Fruit fly (Drosophila melanogaster) whole organism, adult: ENCODE data around the gene CG5104.
A peak's percentile ranks its signal among the peaks of the same experiment; 100 is the strongest.

Experiments used
- CG11617 ChIP-seq: fragments of 200-800 bp; sonication (Bioruptor generic); optimal IDR thresholded peaks from 2 replicates; lab custom pipeline; 2017; ENCODE audit warnings: mild to moderate bottlenecking, missing biosample characterization, missing genetic modification reagents, missing genetic modification characterization
- CG12768 ChIP-seq: fragments of 200-800 bp; sonication (Bioruptor generic); optimal IDR thresholded peaks from 2 replicates; lab custom pipeline; 2017; ENCODE audit warnings: missing biosample characterization, missing genetic modification characterization, mild to moderate bottlenecking, moderate library complexity, missing genetic modification reagents
- CG14711 ChIP-seq: fragments of 200-800 bp; sonication (Bioruptor generic); optimal IDR thresholded peaks from 2 replicates; lab custom pipeline; 2018; ENCODE audit warnings: missing biosample characterization, mild to moderate bottlenecking, missing genetic modification characterization, moderate library complexity
- CG1620 ChIP-seq: fragments of 200-800 bp; sonication (Bioruptor generic); optimal IDR thresholded peaks from 2 replicates; lab custom pipeline; 2016; ENCODE audit warnings: missing biosample characterization, missing genetic modification characterization
- CG33017 ChIP-seq: fragments of 200-800 bp; sonication (Bioruptor generic); optimal IDR thresholded peaks from 2 replicates; lab custom pipeline; 2018; ENCODE audit warnings: missing biosample characterization, mild to moderate bottlenecking, missing genetic modification characterization, moderate library complexity
- CG5204 ChIP-seq: fragments of 200-800 bp; sonication (Bioruptor generic); optimal IDR thresholded peaks from 2 replicates; lab custom pipeline; 2016; ENCODE audit warnings: missing biosample characterization, missing genetic modification characterization
- CG7045 ChIP-seq: fragments of 200-800 bp; sonication (Bioruptor generic); optimal IDR thresholded peaks from 2 replicates; lab custom pipeline; 2017; ENCODE audit warnings: missing biosample characterization, mild to moderate bottlenecking, missing genetic modification characterization
- CG7101 ChIP-seq: fragments of 200-800 bp; sonication (Bioruptor generic); optimal IDR thresholded peaks from 2 replicates; lab custom pipeline; 2018; ENCODE audit warnings: missing biosample characterization, mild to moderate bottlenecking, missing genetic modification characterization, moderate library complexity
- Clk ChIP-seq: fragments of 200-800 bp; sonication (Bioruptor generic); optimal IDR thresholded peaks from 2 replicates; lab custom pipeline; 2017; ENCODE audit warnings: missing biosample characterization, missing genetic modification characterization
- Crg-1 ChIP-seq: fragments of 200-800 bp; sonication (Bioruptor generic); optimal IDR thresholded peaks from 2 replicates; lab custom pipeline; 2016; ENCODE audit warnings: missing biosample characterization, missing genetic modification characterization
- Hr96 ChIP-seq: fragments of 200-800 bp; sonication (Bioruptor generic); optimal IDR thresholded peaks from 2 replicates; lab custom pipeline; 2016; ENCODE audit warnings: missing biosample characterization, missing genetic modification characterization
- Mnt ChIP-seq: fragments of 200-800 bp; sonication (Bioruptor generic); optimal IDR thresholded peaks from 2 replicates; lab custom pipeline; 2016; ENCODE audit warnings: missing biosample characterization, mild to moderate bottlenecking, missing genetic modification characterization
- bab1 ChIP-seq: fragments of 200-800 bp; sonication (Bioruptor generic); optimal IDR thresholded peaks from 3 replicates; lab custom pipeline; 2019; ENCODE audit warnings: missing biosample characterization, mild to moderate bottlenecking, missing genetic modification characterization, moderate library complexity
- cic ChIP-seq: fragments of 200-800 bp; sonication (Bioruptor generic); optimal IDR thresholded peaks from 2 replicates; lab custom pipeline; 2017; ENCODE audit warnings: missing biosample characterization, mild to moderate bottlenecking, missing genetic modification characterization, moderate library complexity
- cnc ChIP-seq, 2 experiments: fragments of >200 bp; optimal IDR thresholded peaks; 2 replicates each; lab custom pipeline; 2017
- kay ChIP-seq: fragments of 200-800 bp; sonication (Bioruptor generic); peaks from one replicate; lab custom pipeline; 2016; ENCODE audit warnings: missing biosample characterization, missing genetic modification characterization, borderline replicate concordance
- ovo ChIP-seq: fragments of 200-800 bp; sonication (Bioruptor generic); optimal IDR thresholded peaks from 2 replicates; lab custom pipeline; 2016; ENCODE audit warnings: missing biosample characterization, missing genetic modification characterization
- pad ChIP-seq: fragments of 200-800 bp; sonication (Bioruptor generic); optimal IDR thresholded peaks from 3 replicates; lab custom pipeline; 2017; ENCODE audit warnings: missing biosample characterization, missing genetic modification characterization, mild to moderate bottlenecking, moderate library complexity, missing genetic modification reagents
- tj ChIP-seq: fragments of 200-800 bp; sonication (Bioruptor generic); optimal IDR thresholded peaks from 3 replicates; lab custom pipeline; 2017; ENCODE audit warnings: missing biosample characterization, mild to moderate bottlenecking, missing genetic modification characterization, moderate library complexity
- toe ChIP-seq: fragments of 200-800 bp; sonication (Bioruptor generic); optimal IDR thresholded peaks from 2 replicates; lab custom pipeline; 2016; ENCODE audit warnings: missing biosample characterization, missing genetic modification characterization

The CG5104 gene

dm6 chr3L:20516519-20517178 lies 4.2 kb upstream of the CG5104 start:
- TF ChIP-seq ovo (GFP tag; lab: Kevin White, UChicago): peak; percentile 24
- peak; percentile 26 for TF ChIP-seq Clk (GFP tag; lab: Kevin White, UChicago)
- peak; percentile 53 for TF ChIP-seq CG12768 (GFP tag; lab: Kevin White, UChicago)
- no peak for TF ChIP-seq Crg-1 (GFP tag; lab: Kevin White, UChicago)
- TF ChIP-seq CG7045: peak; percentile 63
- TF ChIP-seq CG1620: no peak
- TF ChIP-seq CG14711 (tag; lab: Kevin White, UChicago): peak; percentile 81
- TF ChIP-seq bab1 (GFP tag; lab: Kevin White, UChicago): peak; percentile 34
- peak; percentile 46 for TF ChIP-seq pad (GFP tag; lab: Kevin White, UChicago)
- no peak for TF ChIP-seq CG5204 (GFP tag; lab: Kevin White, UChicago)
- TF ChIP-seq CG33017 (tag; lab: Kevin White, UChicago): peak; percentile 88
- TF ChIP-seq cnc (optimal IDR thresholded peaks at IDR 0.05; lab: Kevin White, UChicago): no peak
- TF ChIP-seq cic (GFP tag; lab: Kevin White, UChicago): peak; percentile 82
- TF ChIP-seq Mnt (GFP tag; lab: Kevin White, UChicago): peak; percentile 70
- no peak for TF ChIP-seq Hr96 (GFP tag; lab: Kevin White, UChicago)
- TF ChIP-seq toe (GFP tag; lab: Kevin White, UChicago): no peak
- TF ChIP-seq kay: peak; percentile 76
- peak; percentile 88 for TF ChIP-seq CG7101
- TF ChIP-seq tj (GFP tag; lab: Kevin White, UChicago): no peak
- peak; percentile 76 for TF ChIP-seq CG11617 (GFP tag; lab: Kevin White, UChicago)

dm6 chr3L:20517179-20517834 lies 3.5 kb upstream of the CG5104 start:
- TF ChIP-seq cnc (optimal IDR thresholded peaks at IDR 0.05; lab: Kevin White, UChicago) (no peak), bab1 (GFP tag; lab: Kevin White, UChicago) (no peak), ovo (GFP tag; lab: Kevin White, UChicago) (no peak), Mnt (GFP tag; lab: Kevin White, UChicago) (peak; percentile 32), CG12768 (GFP tag; lab: Kevin White, UChicago) (no peak), toe (GFP tag; lab: Kevin White, UChicago) (no peak), CG14711 (tag; lab: Kevin White, UChicago) (no peak), kay (no peak), tj (GFP tag; lab: Kevin White, UChicago) (peak; percentile 67), CG7101 (no peak), cic (GFP tag; lab: Kevin White, UChicago) (peak; percentile 51), CG7045 (no peak), Crg-1 (GFP tag; lab: Kevin White, UChicago) (no peak), pad (GFP tag; lab: Kevin White, UChicago) (peak; percentile 2), Hr96 (GFP tag; lab: Kevin White, UChicago) (no peak), CG11617 (GFP tag; lab: Kevin White, UChicago) (no peak), CG5204 (GFP tag; lab: Kevin White, UChicago) (no peak), Clk (GFP tag; lab: Kevin White, UChicago) (no peak), CG1620 (no peak), CG33017 (tag; lab: Kevin White, UChicago) (no peak)

DNA sequence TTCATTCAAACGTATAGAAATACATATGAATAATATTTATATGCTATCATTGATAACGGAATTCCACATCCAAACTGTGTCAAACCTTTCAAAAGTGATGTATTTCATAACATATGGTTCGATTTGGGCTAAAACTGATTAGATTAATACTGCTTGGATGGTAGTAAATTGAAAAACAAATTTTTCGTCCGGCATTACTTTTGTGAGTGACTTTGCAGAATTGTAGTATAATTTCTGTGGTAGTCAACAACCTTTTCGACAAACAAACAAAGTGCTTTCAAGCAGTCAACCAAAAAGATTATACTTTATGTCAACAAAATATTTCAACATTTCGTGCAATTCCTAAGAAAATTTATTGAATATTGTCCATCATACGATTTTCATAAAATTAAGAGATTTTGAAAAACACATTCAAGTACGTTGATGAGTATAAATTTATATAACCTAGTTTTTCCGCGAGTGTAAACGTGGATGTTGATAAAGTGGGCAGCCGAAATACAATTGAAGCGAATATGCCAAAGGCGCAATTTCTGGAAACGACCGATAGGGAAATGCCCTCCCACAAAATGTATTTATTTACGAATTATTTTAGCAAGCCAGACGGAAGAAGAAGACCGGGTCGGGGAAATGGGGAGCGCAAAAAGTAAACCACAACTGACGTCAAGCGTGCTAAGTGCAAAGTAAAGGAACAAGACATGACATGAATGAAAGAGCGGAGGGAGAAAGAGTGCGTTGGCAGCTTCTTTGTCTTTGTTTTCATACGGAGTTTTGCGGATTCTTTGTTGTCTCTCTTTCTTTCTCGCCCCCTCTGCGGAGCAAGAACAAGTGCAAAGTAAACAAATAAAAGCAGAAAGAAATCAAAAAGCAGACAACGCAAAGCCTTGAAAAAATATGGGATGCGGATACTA lies 2.7 kb upstream of the CG5104 start:
- TF ChIP-seq Clk (GFP tag; lab: Kevin White, UChicago): peak; percentile 22
- TF ChIP-seq toe (GFP tag; lab: Kevin White, UChicago): no peak
- peak; percentile 22 for TF ChIP-seq CG14711 (tag; lab: Kevin White, UChicago)
- TF ChIP-seq cnc (optimal IDR thresholded peaks at IDR 0.05; lab: Kevin White, UChicago): peak in 1 of 2 experiments; percentile 62
- TF ChIP-seq CG7045: peak; percentile 14
- peak; percentile 72 for TF ChIP-seq cic (GFP tag; lab: Kevin White, UChicago)
- TF ChIP-seq Crg-1 (GFP tag; lab: Kevin White, UChicago): peak; percentile 50
- peak; percentile 77 for TF ChIP-seq tj (GFP tag; lab: Kevin White, UChicago)
- no peak for TF ChIP-seq CG5204 (GFP tag; lab: Kevin White, UChicago)
- no peak for TF ChIP-seq ovo (GFP tag; lab: Kevin White, UChicago)
- TF ChIP-seq CG12768 (GFP tag; lab: Kevin White, UChicago): peak; percentile 46
- no peak for TF ChIP-seq CG33017 (tag; lab: Kevin White, UChicago)
- TF ChIP-seq Hr96 (GFP tag; lab: Kevin White, UChicago): no peak
- peak; percentile 90 for TF ChIP-seq kay
- TF ChIP-seq Mnt (GFP tag; lab: Kevin White, UChicago): peak; percentile 9
- no peak for TF ChIP-seq CG11617 (GFP tag; lab: Kevin White, UChicago)

- TF ChIP-seq CG12768 (GFP tag; lab: Kevin White, UChicago) (no peak), tj (GFP tag; lab: Kevin White, UChicago) (peak; percentile 66), ovo (GFP tag; lab: Kevin White, UChicago) (peak; percentile 52), Clk (GFP tag; lab: Kevin White, UChicago) (no peak), cic (GFP tag; lab: Kevin White, UChicago) (peak; percentile 41), kay (peak; percentile 37), CG11617 (GFP tag; lab: Kevin White, UChicago) (peak; percentile 26), CG7101 (no peak), CG33017 (tag; lab: Kevin White, UChicago) (peak; percentile 14), pad (GFP tag; lab: Kevin White, UChicago) (peak; percentile 74), Mnt (GFP tag; lab: Kevin White, UChicago) (peak; percentile 63), CG7045 (no peak)
Observed at dm6 chr3L:20518805-20519503, 1.9 kb upstream of the CG5104 start, which contains the start of gene BNIP3. BNIP3 (minus strand) TSS chr3L:20519393.
